Worm (Caenorhabditis elegans): Measurements from ENCODE around the gene Y39A3A.2.

Gene Y39A3A.2

DNA sequence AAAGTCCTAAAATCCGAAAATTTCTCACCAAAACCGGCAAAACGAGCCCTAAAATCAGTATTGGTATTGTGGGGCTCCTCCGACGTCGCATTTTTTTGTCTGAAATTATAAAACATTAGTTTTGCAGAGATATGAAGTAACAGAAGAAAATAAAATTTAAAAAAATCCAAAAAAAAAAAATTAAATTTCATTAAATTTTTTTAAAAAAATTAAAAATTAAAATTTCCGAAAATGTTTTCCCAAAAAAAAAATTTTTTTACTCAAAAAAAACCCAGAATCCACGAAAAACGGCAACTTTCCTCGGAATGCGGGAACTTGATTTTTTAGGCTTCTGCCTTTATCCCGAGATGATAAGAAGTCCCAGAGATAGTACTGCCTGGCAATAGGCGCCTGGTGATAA lies 9.6 kb downstream of the Y39A3A.2 start, which contains the start of gene dpy-1:
Gene dpy-1, minus strand, starts transcription at position 101 of the 400 bp plus-strand sequence.
- TF ChIP-seq ccch-3 (GFP tag; optimal IDR thresholded peaks at IDR 0.05) (no peak), nhr-27 (tag; optimal IDR thresholded peaks at IDR 0.05) (no peak), athp-1 (tag; optimal IDR thresholded peaks at IDR 0.05) (no peak)

DNA sequence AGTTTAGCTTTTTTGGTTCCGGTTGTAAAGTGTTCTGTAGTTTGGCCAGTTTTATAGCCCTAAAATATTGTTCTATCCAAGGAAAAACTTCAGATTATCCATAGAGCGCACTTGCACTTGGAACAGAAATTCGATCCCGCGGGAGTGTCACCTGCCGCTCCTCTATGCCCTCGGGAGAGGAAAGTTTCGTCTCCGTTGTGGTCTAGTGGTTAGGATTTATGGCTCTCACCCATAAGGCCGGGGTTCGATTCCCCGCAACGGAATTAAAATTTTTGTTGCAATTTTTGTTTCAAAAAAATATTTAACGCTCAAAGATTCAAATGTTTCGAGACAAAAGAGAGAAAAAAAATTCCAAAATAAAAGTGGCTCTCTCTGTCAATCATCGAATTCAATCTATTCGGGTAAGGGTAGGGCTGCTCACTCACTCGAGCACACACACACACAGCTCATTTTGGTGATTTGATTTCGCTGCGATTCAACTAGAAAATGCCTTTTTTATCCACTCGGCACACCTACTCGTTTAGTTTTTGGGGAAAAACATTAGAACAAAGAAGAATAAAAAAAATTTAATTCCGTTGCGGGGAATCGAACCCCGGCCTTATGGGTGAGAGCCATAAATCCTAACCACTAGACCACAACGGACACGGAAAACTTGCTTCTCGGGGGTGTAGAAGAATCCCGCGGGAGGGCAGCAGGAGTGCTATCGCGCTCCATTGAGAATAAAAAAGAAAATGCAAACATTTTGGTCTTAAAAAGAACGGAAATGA lies 25.0 kb downstream of the Y39A3A.2 start:
- TF ChIP-seq B0261.1 (tag; optimal IDR thresholded peaks at IDR 0.05) (peak; percentile 82), unc-62 (GFP tag; optimal IDR thresholded peaks at IDR 0.05) (no peak), hlh-26 (GFP tag; conservative IDR thresholded peaks at IDR 0.05) (no peak), attf-3 (GFP tag; conservative IDR thresholded peaks at IDR 0.05) (peak; percentile 60), pbrm-1 (GFP tag; IDR thresholded peaks at IDR 0.05) (peak; percentile 54; the same call in 1 of the 2 replicates), lsl-1 (GFP tag; optimal IDR thresholded peaks at IDR 0.05) (peak; percentile 26), F49E8.2 (tag; optimal IDR thresholded peaks at IDR 0.05; ENCODE audit: insufficient read depth) (no peak), sea-2 (GFP tag; IDR thresholded peaks at IDR 0.05) (no peak), tlf-1 (GFP tag; optimal IDR thresholded peaks at IDR 0.05) (no peak), somi-1 (GFP tag; optimal IDR thresholded peaks at IDR 0.05) (no peak), egrh-3 (GFP tag; IDR thresholded peaks at IDR 0.05) (no peak), lin-26 (GFP tag; IDR thresholded peaks at IDR 0.05) (peak; percentile 70), cebp-2 (GFP tag; IDR thresholded peaks at IDR 0.05) (0 out of 2 replicates have a peak, but pooled peaks have one; percentile 31), dpl-1 (GFP tag; optimal IDR thresholded peaks at IDR 0.05) (no peak), T26A5.8 (tag; optimal IDR thresholded peaks at IDR 0.05) (peak; percentile 35), mcd-1 (GFP tag; IDR thresholded peaks at IDR 0.05) (peak; percentile 97), mes-4 (tag; optimal IDR thresholded peaks at IDR 0.05) (no peak), lir-1 (GFP tag; conservative IDR thresholded peaks at IDR 0.05) (no peak), F37B4.10 (GFP tag; IDR thresholded peaks at IDR 0.05) (0 out of 2 replicates have a peak, but pooled peaks have one; percentile 15), B0019.2 (GFP tag; conservative IDR thresholded peaks at IDR 0.05) (peak; percentile 48; the same call in 1 of the 2 replicates), B0336.3 (GFP tag; IDR thresholded peaks at IDR 0.05) (peak; percentile 9; the same call in 1 of the 2 replicates), K12H6.12 (tag; optimal IDR thresholded peaks at IDR 0.05) (no peak), ztf-3 (GFP tag; optimal IDR thresholded peaks at IDR 0.05) (no peak), F22D6.2 (tag; optimal IDR thresholded peaks at IDR 0.05) (no peak), ceh-27 (GFP tag; optimal IDR thresholded peaks at IDR 0.05) (peak; percentile 28), ceh-79 (tag; optimal IDR thresholded peaks at IDR 0.05) (no peak), attf-5 (GFP tag; optimal IDR thresholded peaks at IDR 0.05) (no peak), Y95B8A.8 (GFP tag; IDR thresholded peaks at IDR 0.05) (no peak), bed-1 (GFP tag; IDR thresholded peaks at IDR 0.05) (no peak), F57C9.4 (tag; optimal IDR thresholded peaks at IDR 0.05) (no peak), gei-17 (GFP tag; optimal IDR thresholded peaks at IDR 0.05) (no peak), F39B2.1 (GFP tag; IDR thresholded peaks at IDR 0.05) (no peak), ccch-3 (GFP tag; optimal IDR thresholded peaks at IDR 0.05) (no peak), madf-10 (tag; optimal IDR thresholded peaks at IDR 0.05) (peak; percentile 13), athp-1 (tag; optimal IDR thresholded peaks at IDR 0.05) (no peak), xnd-1 (tag; optimal IDR thresholded peaks at IDR 0.05) (no peak), unc-130 (GFP tag; optimal IDR thresholded peaks at IDR 0.05) (no peak), nfyb-1 (GFP tag; IDR thresholded peaks at IDR 0.05) (peak; percentile 39; the same call in 1 of the 2 replicates), Y67H2A.10 (GFP tag; conservative IDR thresholded peaks at IDR 0.05) (no peak), F55B11.4 (tag; optimal IDR thresholded peaks at IDR 0.05; ENCODE audit: borderline replicate concordance, insufficient read depth) (no peak), lin-40 (tag; optimal IDR thresholded peaks at IDR 0.05) (no peak), B0035.1 (tag; optimal IDR thresholded peaks at IDR 0.05) (no peak), pha-4 (tag; optimal IDR thresholded peaks at IDR 0.05) (no peak), T07F8.4 (tag; optimal IDR thresholded peaks at IDR 0.05) (no peak)

Data from whole organism, young adult.